Fruit fly (Drosophila melanogaster): Measurements from ENCODE around the gene OXA1L.

The OXA1L gene

DNA sequence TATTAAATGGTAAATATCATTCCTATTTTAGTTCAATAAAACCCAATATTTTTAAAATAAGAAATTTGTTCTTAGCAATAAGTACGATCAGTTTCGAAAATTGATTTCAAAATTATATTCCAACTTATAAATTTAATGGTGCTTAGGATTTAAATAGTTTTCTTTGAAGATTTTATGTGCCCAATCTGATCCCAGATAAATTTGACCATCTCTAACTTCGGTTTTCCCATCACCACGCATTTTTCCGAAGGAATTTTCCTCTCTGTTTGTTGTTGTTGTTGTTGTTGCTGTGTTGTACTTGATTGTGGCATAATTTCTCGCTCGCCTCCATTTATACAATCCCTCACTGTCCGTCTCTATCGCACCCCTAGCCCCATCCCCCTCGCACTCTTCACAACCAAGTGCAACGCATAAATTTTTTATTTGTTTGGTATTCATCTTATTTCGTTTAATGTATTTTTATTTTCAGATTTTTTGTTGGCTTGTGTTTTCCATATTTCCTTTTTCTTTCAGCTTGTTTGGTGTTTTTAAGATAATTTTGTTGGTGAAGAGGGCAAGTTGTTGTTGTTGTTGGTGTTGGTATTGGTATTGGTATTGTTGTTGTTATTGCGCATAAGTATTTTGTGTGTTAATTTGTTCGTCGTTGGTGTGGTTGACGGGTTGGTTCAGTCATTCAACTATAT lies 36.5 kb downstream of the OXA1L start (continued):
- TF ChIP-seq Mad (GFP tag; optimal IDR thresholded peaks at IDR 0.05) (no peak), Med (GFP tag) (peak; percentile 58), Elba2 (GFP tag; optimal IDR thresholded peaks at IDR 0.05) (no peak), CG30020 (tag; optimal IDR thresholded peaks at IDR 0.05) (peak; percentile 2), row (GFP tag; IDR thresholded peaks at IDR 0.05) (peak; percentile 49; the same call in 2 of the 3 replicates), CG11247 (GFP tag; IDR thresholded peaks at IDR 0.05) (no peak), CG33213 (GFP tag; optimal IDR thresholded peaks at IDR 0.05) (no peak), slou (GFP tag; optimal IDR thresholded peaks at IDR 0.05) (no peak), pros (GFP tag; optimal IDR thresholded peaks at IDR 0.05) (peak; percentile 27), Tbp (GFP tag; optimal IDR thresholded peaks at IDR 0.05) (no peak), NFAT (GFP tag; IDR thresholded peaks at IDR 0.05) (no peak), hkb (optimal IDR thresholded peaks at IDR 0.05) (no peak), hkb (GFP tag; IDR thresholded peaks at IDR 0.05) (peak; percentile 42; the same call in 1 of the 2 replicates), CG14965 (GFP tag; optimal IDR thresholded peaks at IDR 0.05; ENCODE audit: borderline replicate concordance) (no peak), unpg (GFP tag; optimal IDR thresholded peaks at IDR 0.05) (peak; percentile 15), CG2199 (GFP tag; IDR thresholded peaks at IDR 0.05) (peak; percentile 93), CG5180 (GFP tag; optimal IDR thresholded peaks at IDR 0.05) (peak; percentile 48), Abd-B (GFP tag; optimal IDR thresholded peaks at IDR 0.05) (peak; percentile 12), CG8924 (tag; optimal IDR thresholded peaks at IDR 0.05) (peak; percentile 80), CG1603 (tag; optimal IDR thresholded peaks at IDR 0.05) (peak; percentile 20), C15 (GFP tag; IDR thresholded peaks at IDR 0.05) (no peak), exex (tag; optimal IDR thresholded peaks at IDR 0.05) (no peak), Opbp (GFP tag; IDR thresholded peaks at IDR 0.05; ENCODE audit: partially characterized antibody) (peak; percentile 13; the same call in 1 of the 3 replicates), CG4424 (GFP tag; optimal IDR thresholded peaks at IDR 0.05) (peak; percentile 30), CG15601 (tag; optimal IDR thresholded peaks at IDR 0.05) (peak; percentile 15), CG32532 (GFP tag; IDR thresholded peaks at IDR 0.05) (no peak), sc (optimal IDR thresholded peaks at IDR 0.05) (no peak), sc (GFP tag; optimal IDR thresholded peaks at IDR 0.05) (no peak), NC2α (GFP tag; optimal IDR thresholded peaks at IDR 0.05) (no peak), CG9876 (GFP tag; optimal IDR thresholded peaks at IDR 0.05) (no peak), BEAF-32 (GFP tag; optimal IDR thresholded peaks at IDR 0.05) (peak; percentile 32), CG4360 (GFP tag; IDR thresholded peaks at IDR 0.05) (peak; percentile 96), HLH3B (GFP tag; IDR thresholded peaks at IDR 0.05) (0 out of 2 replicates have a peak, but pooled peaks have one; percentile 19), CG6175 (GFP tag; IDR thresholded peaks at IDR 0.05) (no peak), ci (GFP tag; IDR thresholded peaks at IDR 0.05) (peak; percentile 47; the same call in 1 of the 3 replicates), CG7928 (GFP tag; optimal IDR thresholded peaks at IDR 0.05) (no peak), CG17361 (GFP tag; IDR thresholded peaks at IDR 0.05) (peak; percentile 63; the same call in 2 of the 3 replicates), btn (GFP tag; optimal IDR thresholded peaks at IDR 0.05) (no peak), CG15479 (GFP tag; optimal IDR thresholded peaks at IDR 0.05) (peak; percentile 35), CG2678 (tag; optimal IDR thresholded peaks at IDR 0.05) (peak; percentile 32), usp (GFP tag; optimal IDR thresholded peaks at IDR 0.05) (no peak), vfl (GFP tag; optimal IDR thresholded peaks at IDR 0.05) (no peak), ATbp (GFP tag; optimal IDR thresholded peaks at IDR 0.05) (no peak), lab (GFP tag; optimal IDR thresholded peaks at IDR 0.05) (no peak), CG8290 (GFP tag; optimal IDR thresholded peaks at IDR 0.05) (no peak), CG8290 (tag; optimal IDR thresholded peaks at IDR 0.05) (peak; percentile 15 to 24), CG8388 (GFP tag; optimal IDR thresholded peaks at IDR 0.05) (peak; percentile 33), CG3163 (GFP tag; optimal IDR thresholded peaks at IDR 0.05) (no peak), peb (GFP tag; IDR thresholded peaks at IDR 0.05) (no peak), Nf-YC (tag; optimal IDR thresholded peaks at IDR 0.05) (peak; percentile 29), CG9727 (GFP tag; optimal IDR thresholded peaks at IDR 0.05) (peak; percentile 64)
